Fruit fly (Drosophila melanogaster) whole organism: Measurements from ENCODE around the gene Rbbp5.

Experiments used
- pan ChIP-seq: fragments of >200 bp; optimal IDR thresholded peaks from 2 replicates; lab custom pipeline; 2017
- psq ChIP-seq: fragments of >200 bp; optimal IDR thresholded peaks from 2 replicates; lab custom pipeline; 2017

DNA sequence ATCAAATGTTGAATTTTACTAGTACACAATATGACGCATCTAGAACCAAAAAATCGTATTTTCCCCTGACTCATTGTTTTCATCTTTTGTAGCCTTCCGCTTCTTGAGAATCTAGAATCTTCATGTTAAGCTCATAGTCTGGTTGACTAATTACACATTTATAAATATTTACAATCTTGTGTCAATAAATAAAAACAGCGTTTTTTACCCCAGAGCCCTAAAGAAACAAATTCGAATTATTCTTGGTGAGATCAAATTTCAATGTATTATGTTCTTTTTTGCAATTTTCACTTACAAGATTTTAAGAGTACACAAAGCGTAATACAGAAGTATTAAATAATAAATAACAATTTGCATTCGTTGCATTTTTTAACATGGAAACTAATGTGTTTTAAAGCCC, 48.3 kb upstream of the Rbbp5 start:
- TF ChIP-seq psq (lab: Kevin White, UChicago) (no peak), pan (no peak)
